Worm (Caenorhabditis elegans): ENCODE results near the gene aqp-6.

Gene aqp-6

DNA sequence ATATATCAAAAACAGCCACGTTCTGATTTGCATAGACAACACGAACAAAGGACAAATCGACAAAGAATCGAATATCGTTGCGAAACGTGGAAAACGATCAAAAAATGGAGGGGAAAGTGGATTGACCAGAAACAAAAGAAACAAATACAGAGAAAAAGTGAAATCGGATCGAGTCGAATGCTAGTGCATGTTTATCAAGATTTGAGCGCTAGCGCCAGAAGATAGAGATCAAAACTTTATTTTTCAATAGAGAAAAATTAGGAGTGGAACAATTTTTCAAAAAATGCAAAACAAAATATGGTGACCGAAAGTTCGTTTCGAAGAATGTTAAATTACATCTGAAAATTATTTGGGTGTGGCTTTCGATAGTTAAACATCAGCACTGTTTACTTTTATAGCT, 13.8 kb downstream of the aqp-6 start:
- TF ChIP-seq lin-39 (tag; optimal IDR thresholded peaks at IDR 0.05) (no peak), dmd-6 (GFP tag; IDR thresholded peaks at IDR 0.05) (no peak)

DNA sequence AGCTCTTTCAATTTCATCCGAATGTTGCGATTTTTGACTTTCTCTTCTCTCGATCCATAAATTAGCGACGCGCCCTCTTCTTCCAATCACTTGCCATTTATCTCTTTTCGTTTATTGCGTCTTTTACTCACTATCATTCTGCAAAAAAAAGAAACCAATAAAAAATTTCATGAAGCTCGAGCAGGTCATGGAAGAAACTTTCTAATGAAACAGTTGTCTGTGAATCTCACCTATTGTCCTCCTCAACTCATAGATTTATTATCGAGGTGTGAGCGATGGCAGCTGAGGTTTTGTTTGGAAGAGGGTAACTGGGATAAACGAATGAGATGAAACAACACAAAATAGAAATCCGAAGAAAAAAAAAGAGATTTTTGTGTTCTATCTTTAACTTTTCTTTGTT, 16.0 kb downstream of the aqp-6 start:
- TF ChIP-seq hif-1 (tag; optimal IDR thresholded peaks at IDR 0.05), result no peak
- peak in 1 of 2 experiments; percentile 31 for TF ChIP-seq unc-62 (GFP tag; optimal IDR thresholded peaks at IDR 0.05 in 1 of 2)
- no peak for TF ChIP-seq unc-62 (tag; optimal IDR thresholded peaks at IDR 0.05)
- TF ChIP-seq hmg-1.1 (GFP tag; IDR thresholded peaks at IDR 0.05), result no peak
- no peak for TF ChIP-seq nhr-77 (tag; optimal IDR thresholded peaks at IDR 0.05)

DNA sequence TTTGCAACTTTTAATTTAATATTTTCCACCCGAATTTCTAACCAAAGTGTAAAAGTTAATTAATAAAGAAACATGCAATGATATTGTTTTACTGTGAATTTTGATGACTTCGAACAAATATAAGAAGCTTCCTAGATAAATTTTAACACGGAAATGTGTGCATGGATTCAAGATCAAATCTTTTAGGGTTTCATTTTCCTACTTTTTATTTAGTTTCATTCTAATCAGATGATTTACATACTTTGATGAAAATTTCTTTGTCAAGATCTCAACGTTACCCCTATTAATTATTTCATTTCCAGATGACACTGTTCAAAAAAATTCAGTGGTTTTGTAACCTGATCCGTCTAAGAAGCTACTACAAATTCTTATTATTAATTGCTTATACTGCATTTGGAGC, 19.0 kb downstream of the aqp-6 start, which contains the start of gene twk-12:
Gene twk-12, plus strand, starts transcription at position 301 of the 400 bp plus-strand sequence.
- no peak for TF ChIP-seq ctbp-1 (GFP tag; IDR thresholded peaks at IDR 0.05)
- no peak for TF ChIP-seq dmd-8 (GFP tag; IDR thresholded peaks at IDR 0.05)
- no peak for TF ChIP-seq nhr-11 (tag; optimal IDR thresholded peaks at IDR 0.05)
- no peak for TF ChIP-seq nhr-42 (GFP tag; IDR thresholded peaks at IDR 0.05)

DNA sequence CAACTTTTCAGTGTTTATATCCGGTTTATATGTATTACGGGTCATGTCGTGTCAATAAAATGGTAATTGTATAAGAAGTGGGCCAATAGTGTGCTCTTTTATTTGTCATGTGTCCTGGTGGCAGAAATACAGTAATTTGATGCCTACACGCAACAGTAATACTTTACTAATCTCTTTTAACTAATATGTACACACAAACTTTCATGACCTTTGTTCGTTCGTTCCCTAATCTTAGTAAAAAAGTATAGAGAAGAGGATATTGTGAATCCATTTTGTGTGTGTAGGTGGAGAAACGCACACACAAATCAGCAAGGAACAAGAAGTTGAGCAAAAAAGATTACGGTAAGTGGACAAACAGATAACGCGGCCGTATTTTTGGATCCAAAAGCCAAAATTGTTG, 22.6 kb downstream of the aqp-6 start:
- TF ChIP-seq spr-1 (tag; optimal IDR thresholded peaks at IDR 0.05), result no peak
- no peak for TF ChIP-seq R02D3.7 (tag; optimal IDR thresholded peaks at IDR 0.05)
- TF ChIP-seq unc-62 (GFP tag; optimal IDR thresholded peaks at IDR 0.05 in 1 of 2), result peak in 1 of 2 experiments; percentile 77
- no peak for TF ChIP-seq unc-62 (tag; optimal IDR thresholded peaks at IDR 0.05)

DNA sequence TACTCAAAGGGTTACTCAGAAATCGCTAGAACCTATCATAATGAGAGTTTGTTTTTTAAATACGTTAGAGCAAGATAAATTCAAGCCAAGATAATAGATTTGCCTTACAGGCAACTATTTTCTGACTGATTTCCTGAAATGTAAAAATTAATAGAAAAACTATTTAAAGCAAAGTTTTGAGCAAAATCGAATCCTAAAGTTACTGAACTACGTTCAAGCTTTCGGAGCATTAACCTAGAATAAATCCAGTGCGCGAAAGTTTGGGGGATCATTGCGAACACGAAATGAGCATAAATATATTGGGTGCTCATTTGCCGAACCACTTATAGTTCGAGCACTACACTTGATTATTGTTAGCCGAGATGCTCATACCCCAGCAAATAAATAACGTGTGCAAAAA, 23.4 kb downstream of the aqp-6 start, which contains the start of gene ceh-22:
Gene ceh-22, plus strand, starts transcription at position 301 of the 400 bp plus-strand sequence.
- TF ChIP-seq R02D3.7 (tag; optimal IDR thresholded peaks at IDR 0.05) (no peak), unc-130 (GFP tag; optimal IDR thresholded peaks at IDR 0.05) (no peak)

ce11 chrV:10672601-10673000, 24.4 kb downstream of the aqp-6 start:
- TF ChIP-seq zag-1 (tag; optimal IDR thresholded peaks at IDR 0.05) (no peak), ces-1 (GFP tag; optimal IDR thresholded peaks at IDR 0.05) (no peak), daf-16 (GFP tag; optimal IDR thresholded peaks at IDR 0.05) (no peak), daf-16 (tag; optimal IDR thresholded peaks at IDR 0.05) (no peak), nhr-76 (tag; optimal IDR thresholded peaks at IDR 0.05) (no peak), dpl-1 (GFP tag; optimal IDR thresholded peaks at IDR 0.05) (no peak), Y75B8A.6 (GFP tag; IDR thresholded peaks at IDR 0.05) (no peak), hif-1 (tag; optimal IDR thresholded peaks at IDR 0.05) (no peak), ceh-44 (GFP tag; IDR thresholded peaks at IDR 0.05) (no peak), nhr-237 (tag; optimal IDR thresholded peaks at IDR 0.05) (no peak), nhr-6 (tag; optimal IDR thresholded peaks at IDR 0.05) (no peak), nhr-10 (tag; optimal IDR thresholded peaks at IDR 0.05) (no peak), jun-1 (tag; optimal IDR thresholded peaks at IDR 0.05) (no peak), F49E8.2 (tag; optimal IDR thresholded peaks at IDR 0.05; ENCODE audit: borderline replicate concordance) (no peak), ZK546.5 (tag; optimal IDR thresholded peaks at IDR 0.05) (no peak), madf-5 (GFP tag; IDR thresholded peaks at IDR 0.05) (no peak), lin-29 (GFP tag; IDR thresholded peaks at IDR 0.05) (no peak)

- no peak for TF ChIP-seq lsy-2 (tag; optimal IDR thresholded peaks at IDR 0.05)
- no peak for TF ChIP-seq ctbp-1 (GFP tag; IDR thresholded peaks at IDR 0.05)
- TF ChIP-seq R02D3.7 (tag; optimal IDR thresholded peaks at IDR 0.05), result no peak
- no peak for TF ChIP-seq ceh-62 (tag; optimal IDR thresholded peaks at IDR 0.05)
- TF ChIP-seq saeg-2 (GFP tag; IDR thresholded peaks at IDR 0.05), result no peak
- TF ChIP-seq nhr-42 (GFP tag; IDR thresholded peaks at IDR 0.05), result no peak
- TF ChIP-seq mdt-29 (GFP tag; IDR thresholded peaks at IDR 0.05), result no peak
- TF ChIP-seq nhr-6 (tag; optimal IDR thresholded peaks at IDR 0.05), result no peak
- TF ChIP-seq nhr-10 (tag; optimal IDR thresholded peaks at IDR 0.05), result no peak
- TF ChIP-seq duxl-1 (tag; optimal IDR thresholded peaks at IDR 0.05; ENCODE audit: poor library complexity), result no peak
- TF ChIP-seq set-16 (GFP tag; IDR thresholded peaks at IDR 0.05), result no peak
- no peak for TF ChIP-seq nhr-25 (tag; optimal IDR thresholded peaks at IDR 0.05; ENCODE audit: borderline replicate concordance, insufficient read depth)
- no peak for TF ChIP-seq lin-15B (tag; optimal IDR thresholded peaks at IDR 0.05)
- no peak for TF ChIP-seq lir-3 (tag; optimal IDR thresholded peaks at IDR 0.05)
- TF ChIP-seq egl-27 (tag; optimal IDR thresholded peaks at IDR 0.05), result no peak
- TF ChIP-seq zip-2 (tag; optimal IDR thresholded peaks at IDR 0.05), result no peak
These were observed 27.7 kb downstream of the aqp-6 start for ce11 chrV:10675978-10676377.
